Fruit fly (Drosophila melanogaster) whole organism, embryonic: ENCODE data around the gene fusl.
A peak's percentile ranks its signal among the peaks of the same experiment; 100 is the strongest.

ENCODE experiments used
- ATbp ChIP-seq: fragments of 200-800 bp; sonication (Bioruptor generic); optimal IDR thresholded peaks from 2 replicates; lab custom pipeline; 2017; ENCODE audit warnings: missing biosample characterization, mild to moderate bottlenecking, missing genetic modification characterization, missing genetic modification reagents
- Atf-2 ChIP-seq: fragments of 200-800 bp; sonication (Bioruptor generic); optimal IDR thresholded peaks from 2 replicates; lab custom pipeline; 2016; ENCODE audit warnings: missing biosample characterization, missing genetic modification characterization
- Blimp-1 ChIP-seq: fragments of 200-800 bp; sonication (Bioruptor generic); optimal IDR thresholded peaks from 3 replicates; lab custom pipeline; 2018; ENCODE audit warnings: missing biosample characterization, missing genetic modification characterization, mild to moderate bottlenecking, moderate library complexity, missing genetic modification reagents
- CG10267 ChIP-seq: fragments of 200-800 bp; sonication (Bioruptor generic); optimal IDR thresholded peaks from 2 replicates; lab custom pipeline; 2018; ENCODE audit warnings: missing biosample characterization, mild to moderate bottlenecking, missing genetic modification characterization, moderate library complexity
- CG10654 ChIP-seq: fragments of 200-800 bp; sonication (Bioruptor generic); optimal IDR thresholded peaks from 2 replicates; lab custom pipeline; 2016; ENCODE audit warnings: missing biosample characterization, missing genetic modification characterization
- CG10979 ChIP-seq: fragments of 200-800 bp; sonication (Bioruptor generic); optimal IDR thresholded peaks from 2 replicates; lab custom pipeline; 2018; ENCODE audit warnings: missing biosample characterization, mild to moderate bottlenecking, missing genetic modification characterization, moderate library complexity
- CG11247 ChIP-seq: fragments of 200-800 bp; sonication (Bioruptor generic); IDR thresholded peaks from 2 replicates; pipeline ENCODE4 v1.3.6; 2022; ENCODE audit warnings: missing biosample characterization, missing genetic modification characterization
- CG11504 ChIP-seq: fragments of 200-800 bp; sonication (Bioruptor generic); optimal IDR thresholded peaks from 3 replicates; lab custom pipeline; 2019; ENCODE audit warnings: missing biosample characterization, mild to moderate bottlenecking, missing genetic modification characterization, moderate library complexity
- CG12659 ChIP-seq: fragments of 200-800 bp; sonication (Bioruptor generic); optimal IDR thresholded peaks from 3 replicates; lab custom pipeline; 2017; ENCODE audit warnings: mild to moderate bottlenecking, missing biosample characterization, missing genetic modification reagents, missing genetic modification characterization
- CG13624 ChIP-seq: fragments of 200-800 bp; sonication (Bioruptor generic); optimal IDR thresholded peaks from 2 replicates; lab custom pipeline; 2016; ENCODE audit warnings: missing biosample characterization, missing genetic modification characterization
- CG14014 ChIP-seq: fragments of 200-800 bp; sonication (Bioruptor generic); IDR thresholded peaks from 2 replicates; pipeline ENCODE4 v1.3.6; 2022; ENCODE audit warnings: missing biosample characterization, missing genetic modification characterization
- CG14441 ChIP-seq: fragments of 200-800 bp; sonication (Bioruptor generic); IDR thresholded peaks from 2 replicates; pipeline ENCODE4 v1.3.6; 2022; ENCODE audit warnings: missing biosample characterization, missing genetic modification characterization
- CG14860 ChIP-seq: fragments of 200-800 bp; sonication (Bioruptor generic); IDR thresholded peaks from 3 replicates; pipeline ENCODE4 v1.3.6; 2022; ENCODE audit warnings: missing biosample characterization, missing genetic modification characterization; ENCODE audit not compliant: partially characterized antibody
- CG15011 ChIP-seq: fragments of 200-800 bp; sonication (Bioruptor generic); optimal IDR thresholded peaks from 3 replicates; lab custom pipeline; 2018; ENCODE audit warnings: missing biosample characterization, mild to moderate bottlenecking, missing genetic modification characterization
- CG15601 ChIP-seq: fragments of 200-800 bp; sonication (Bioruptor generic); optimal IDR thresholded peaks from 3 replicates; lab custom pipeline; 2019; ENCODE audit warnings: missing biosample characterization, mild to moderate bottlenecking, missing genetic modification characterization, moderate library complexity
- CG17361 ChIP-seq: fragments of 200-800 bp; sonication (Bioruptor generic); IDR thresholded peaks from 3 replicates; pipeline ENCODE4 v1.3.6; 2022; ENCODE audit warnings: missing biosample characterization, missing genetic modification characterization
- CG17829 ChIP-seq: fragments of 200-800 bp; optimal IDR thresholded peaks from 2 replicates; lab custom pipeline; 2019; ENCODE audit warnings: missing biosample characterization, mild to moderate bottlenecking, missing genetic modification characterization, moderate library complexity
- CG2678 ChIP-seq: fragments of 200-800 bp; sonication (Bioruptor generic); optimal IDR thresholded peaks from 3 replicates; lab custom pipeline; 2019; ENCODE audit warnings: missing biosample characterization, mild to moderate bottlenecking, missing genetic modification characterization, moderate library complexity
- CG31365 ChIP-seq: fragments of 200-800 bp; sonication (Bioruptor generic); optimal IDR thresholded peaks from 2 replicates; lab custom pipeline; 2018; ENCODE audit warnings: missing biosample characterization, mild to moderate bottlenecking, missing genetic modification characterization
- CG31441 ChIP-seq: fragments of 200-800 bp; sonication (Bioruptor generic); IDR thresholded peaks from 2 replicates; pipeline ENCODE4 v1.3.6; 2022; ENCODE audit warnings: missing biosample characterization, missing genetic modification characterization
- CG3163 ChIP-seq: fragments of 200-800 bp; sonication (Bioruptor generic); optimal IDR thresholded peaks from 3 replicates; lab custom pipeline; 2016; ENCODE audit warnings: missing biosample characterization, missing genetic modification characterization
- CG3407 ChIP-seq: fragments of 200-800 bp; sonication (Bioruptor generic); optimal IDR thresholded peaks from 2 replicates; lab custom pipeline; 2018; ENCODE audit warnings: missing biosample characterization, mild to moderate bottlenecking, missing genetic modification characterization
- CG7372 ChIP-seq: fragments of 200-800 bp; sonication (Bioruptor generic); IDR thresholded peaks from 2 replicates; pipeline ENCODE4 v1.3.6; 2022; ENCODE audit warnings: missing biosample characterization, missing genetic modification characterization
- CG8388 ChIP-seq: fragments of 200-800 bp; sonication (Bioruptor generic); optimal IDR thresholded peaks from 2 replicates; lab custom pipeline; 2019; ENCODE audit warnings: missing biosample characterization, mild to moderate bottlenecking, missing genetic modification characterization, moderate library complexity
- D ChIP-seq, 2 experiments: fragments of 200-800 bp in 1 of 2; fragments of >200 bp in 1 of 2; sonication (Bioruptor generic) in 1 of 2; optimal IDR thresholded peaks; 2 replicates in 1 of 2; 3 replicates in 1 of 2; lab custom pipeline; 2017; ENCODE audit warnings: mild to moderate bottlenecking in 1 of 2, missing biosample characterization in 1 of 2, missing genetic modification characterization in 1 of 2, missing genetic modification reagents in 1 of 2
- Fer1 ChIP-seq: fragments of 200-800 bp; sonication (Bioruptor generic); optimal IDR thresholded peaks from 2 replicates; lab custom pipeline; 2017; ENCODE audit warnings: missing biosample characterization, mild to moderate bottlenecking, missing genetic modification characterization
- Hand ChIP-seq: fragments of 200-800 bp; sonication (Bioruptor generic); optimal IDR thresholded peaks from 2 replicates; lab custom pipeline; 2017; ENCODE audit warnings: mild to moderate bottlenecking, missing biosample characterization, missing genetic modification reagents, missing genetic modification characterization
- Kr ChIP-seq: fragments of 200-800 bp; sonication (Bioruptor generic); optimal IDR thresholded peaks from 2 replicates; lab custom pipeline; 2017; ENCODE audit warnings: missing biosample characterization, mild to moderate bottlenecking, missing genetic modification characterization
- Med ChIP-seq: fragments of 200-800 bp; sonication (Bioruptor generic); peaks from one replicate; lab custom pipeline; 2016; ENCODE audit warnings: missing biosample characterization, missing genetic modification characterization, mild to moderate bottlenecking, inconsistent platforms, moderate library complexity
- Sox102F ChIP-seq: fragments of 200-800 bp; sonication (Bioruptor generic); optimal IDR thresholded peaks from 2 replicates; lab custom pipeline; 2018; ENCODE audit warnings: missing biosample characterization, mild to moderate bottlenecking, missing genetic modification characterization, moderate library complexity
- Spps ChIP-seq: fragments of 200-800 bp; sonication (Bioruptor generic); optimal IDR thresholded peaks from 2 replicates; lab custom pipeline; 2018; ENCODE audit warnings: missing biosample characterization, mild to moderate bottlenecking, missing genetic modification characterization
- YL-1 ChIP-seq: fragments of 200-800 bp; sonication (Bioruptor generic); optimal IDR thresholded peaks from 3 replicates; lab custom pipeline; 2017; ENCODE audit warnings: missing biosample characterization, mild to moderate bottlenecking, missing genetic modification characterization
- bsh ChIP-seq, 2 experiments: fragments of 200-800 bp; sonication (Bioruptor generic); optimal IDR thresholded peaks; 2 replicates each; lab custom pipeline; 2017 to 2018; ENCODE audit warnings: mild to moderate bottlenecking in 2 of 2, missing biosample characterization in 2 of 2, missing genetic modification characterization in 2 of 2, moderate library complexity in 1 of 2
- crp ChIP-seq, 2 experiments: fragments of 200-800 bp; sonication (Bioruptor generic); optimal IDR thresholded peaks; 2 replicates in 1 of 2; 3 replicates in 1 of 2; lab custom pipeline; 2017; ENCODE audit warnings: missing biosample characterization in 2 of 2, missing genetic modification characterization in 2 of 2, mild to moderate bottlenecking in 1 of 2, moderate library complexity in 1 of 2
- danr ChIP-seq: fragments of 200-800 bp; sonication (Bioruptor generic); IDR thresholded peaks from 2 replicates; pipeline ENCODE4 v1.3.6; 2022; ENCODE audit warnings: missing biosample characterization, missing genetic modification characterization
- dimm ChIP-seq: fragments of 200-800 bp; sonication (Bioruptor generic); IDR thresholded peaks from 2 replicates; pipeline ENCODE4 v1.3.6; 2022; ENCODE audit warnings: missing biosample characterization, missing genetic modification characterization
- disco-r ChIP-seq: fragments of 200-800 bp; sonication (Bioruptor generic); optimal IDR thresholded peaks from 2 replicates; lab custom pipeline; 2016; ENCODE audit warnings: missing biosample characterization, missing genetic modification characterization
- dmrt99B ChIP-seq: fragments of 200-800 bp; sonication (Bioruptor generic); optimal IDR thresholded peaks from 2 replicates; lab custom pipeline; 2018; ENCODE audit warnings: missing biosample characterization, mild to moderate bottlenecking, missing genetic modification characterization, moderate library complexity
- ken ChIP-seq: fragments of 200-800 bp; sonication (Bioruptor generic); IDR thresholded peaks from 3 replicates; pipeline ENCODE4 v1.3.6; 2022; ENCODE audit warnings: missing biosample characterization, missing genetic modification characterization
- kni ChIP-seq: fragments of 200-800 bp; sonication (Bioruptor generic); optimal IDR thresholded peaks from 3 replicates; lab custom pipeline; 2017; ENCODE audit warnings: mild to moderate bottlenecking, missing biosample characterization, missing genetic modification reagents, missing genetic modification characterization
- odd ChIP-seq: fragments of 200-800 bp; sonication (Bioruptor generic); optimal IDR thresholded peaks from 2 replicates; lab custom pipeline; 2017; ENCODE audit warnings: missing biosample characterization, mild to moderate bottlenecking, missing genetic modification characterization
- otp ChIP-seq: fragments of 200-800 bp; sonication (Bioruptor generic); IDR thresholded peaks from 3 replicates; pipeline ENCODE4, ENCODE4 v1.3.6; 2022; ENCODE audit warnings: missing biosample characterization, missing genetic modification characterization
- pb ChIP-seq: fragments of 200-800 bp; sonication (Bioruptor generic); optimal IDR thresholded peaks from 3 replicates; lab custom pipeline; 2016; ENCODE audit warnings: missing biosample characterization, missing genetic modification characterization
- pum ChIP-seq: fragments of 200-800 bp; sonication (Bioruptor generic); optimal IDR thresholded peaks from 2 replicates; lab custom pipeline; 2016; ENCODE audit warnings: missing biosample characterization, missing genetic modification characterization
- ranshi ChIP-seq: fragments of 200-800 bp; sonication (Bioruptor generic); IDR thresholded peaks from 2 replicates; pipeline ENCODE4 v1.3.6; 2022; ENCODE audit warnings: missing biosample characterization, missing genetic modification characterization
- salm ChIP-seq: fragments of 200-800 bp; sonication (Bioruptor generic); optimal IDR thresholded peaks from 2 replicates; lab custom pipeline; 2018; ENCODE audit warnings: missing biosample characterization, mild to moderate bottlenecking, missing genetic modification characterization
- slou ChIP-seq: fragments of 200-800 bp; sonication (Bioruptor generic); optimal IDR thresholded peaks from 3 replicates; lab custom pipeline; 2016; ENCODE audit warnings: missing biosample characterization, missing genetic modification characterization
- sqz ChIP-seq: fragments of 200-800 bp; sonication (Bioruptor generic); optimal IDR thresholded peaks from 3 replicates; lab custom pipeline; 2018; ENCODE audit warnings: missing biosample characterization, mild to moderate bottlenecking, missing genetic modification characterization
- tin ChIP-seq: fragments of 200-800 bp; sonication (Bioruptor generic); optimal IDR thresholded peaks from 3 replicates; lab custom pipeline; 2016; ENCODE audit warnings: missing biosample characterization, missing genetic modification characterization
- zf30C ChIP-seq: fragments of 200-800 bp; sonication (Bioruptor generic); optimal IDR thresholded peaks from 3 replicates; lab custom pipeline; 2018; ENCODE audit warnings: missing biosample characterization, mild to moderate bottlenecking, missing genetic modification characterization

fusl gene

DNA sequence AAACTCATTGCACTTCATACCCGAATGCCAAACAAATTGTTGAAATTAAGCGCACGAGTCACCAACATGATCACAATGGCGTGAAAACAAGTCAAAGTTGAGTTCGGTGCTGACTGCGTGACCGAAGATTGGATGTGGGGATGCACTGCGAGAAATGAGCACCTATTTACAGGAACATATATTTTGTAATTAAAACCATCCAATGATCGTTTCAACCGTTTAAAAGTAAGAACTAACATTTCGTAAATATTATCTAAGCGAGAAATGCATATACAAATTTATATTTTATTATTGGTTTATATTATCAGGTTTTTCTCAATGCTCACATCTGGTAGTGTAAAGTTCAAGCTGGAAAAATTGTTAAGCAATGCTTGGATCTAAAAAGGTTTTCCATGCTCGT, 41.0 kb upstream of the fusl start:
- TF ChIP-seq CG7372 (GFP tag; lab: Robert Waterston, UW) (no peak), dmrt99B (tag; lab: Kevin White, UChicago) (peak; percentile 17), odd (no peak), CG3163 (no peak), YL-1 (GFP tag; lab: Kevin White, UChicago) (no peak), CG31365 (tag; lab: Kevin White, UChicago) (no peak), danr (no peak), Sox102F (GFP tag; lab: Kevin White, UChicago) (peak; percentile 43), CG11247 (no peak), Med (GFP tag; lab: Kevin White, UChicago) (peak; percentile 49), bsh (GFP tag; optimal IDR thresholded peaks at IDR 0.05; lab: Kevin White, UChicago) (peak in 1 of 2 experiments; percentile 67), CG31441 (GFP tag; lab: Robert Waterston, UW) (peak; percentile 45; the same call in 1 of the 2 replicates), CG14441 (no peak), pb (no peak), slou (GFP tag; lab: Kevin White, UChicago) (no peak), CG3407 (GFP tag; lab: Kevin White, UChicago) (no peak), CG2678 (tag; lab: Kevin White, UChicago) (peak; percentile 29), CG10979 (tag; lab: Kevin White, UChicago) (peak; percentile 47), CG8388 (GFP tag; lab: Kevin White, UChicago) (peak; percentile 22), CG14014 (GFP tag; lab: Robert Waterston, UW) (no peak), salm (tag; lab: Kevin White, UChicago) (no peak), CG15601 (peak; percentile 3), Atf-2 (GFP tag; lab: Kevin White, UChicago) (no peak), Hand (GFP tag; lab: Kevin White, UChicago) (no peak), disco-r (GFP tag; lab: Kevin White, UChicago) (no peak), ken (GFP tag; lab: Robert Waterston, UW) (no peak), Spps (tag; lab: Kevin White, UChicago) (peak; percentile 28), pum (GFP tag; lab: Kevin White, UChicago) (no peak), crp (GFP tag; optimal IDR thresholded peaks at IDR 0.05; lab: Kevin White, UChicago) (no peak), zf30C (GFP tag; lab: Kevin White, UChicago) (no peak), tin (GFP tag; lab: Kevin White, UChicago) (no peak), otp (GFP tag; lab: Robert Waterston, UW) (no peak), CG17829 (tag; lab: Kevin White, UChicago) (peak; percentile 14), CG15011 (no peak), Blimp-1 (peak; percentile 55), CG12659 (no peak), CG17361 (GFP tag; lab: Robert Waterston, UW) (peak; percentile 47; the same call in 1 of the 3 replicates), sqz (GFP tag; lab: Kevin White, UChicago) (no peak), Kr (GFP tag; lab: Kevin White, UChicago) (no peak), CG13624 (GFP tag; lab: Kevin White, UChicago) (no peak), CG10654 (GFP tag; lab: Kevin White, UChicago) (no peak), CG14860 (GFP tag; lab: Robert Waterston, UW) (no peak), D (optimal IDR thresholded peaks at IDR 0.05; lab: Kevin White, UChicago) (no peak), D (GFP tag; optimal IDR thresholded peaks at IDR 0.05; lab: Kevin White, UChicago) (peak; percentile 11), Fer1 (GFP tag; lab: Kevin White, UChicago) (no peak), kni (GFP tag; lab: Kevin White, UChicago) (no peak), dimm (GFP tag; lab: Robert Waterston, UW) (no peak), CG10267 (tag; lab: Kevin White, UChicago) (peak; percentile 20), ranshi (GFP tag; lab: Robert Waterston, UW) (no peak), ATbp (GFP tag; lab: Kevin White, UChicago) (no peak), CG11504 (tag; lab: Kevin White, UChicago) (peak; percentile 46)
